Worm (Caenorhabditis elegans): Measurements from ENCODE around the gene hacd-1.

The hacd-1 gene

DNA sequence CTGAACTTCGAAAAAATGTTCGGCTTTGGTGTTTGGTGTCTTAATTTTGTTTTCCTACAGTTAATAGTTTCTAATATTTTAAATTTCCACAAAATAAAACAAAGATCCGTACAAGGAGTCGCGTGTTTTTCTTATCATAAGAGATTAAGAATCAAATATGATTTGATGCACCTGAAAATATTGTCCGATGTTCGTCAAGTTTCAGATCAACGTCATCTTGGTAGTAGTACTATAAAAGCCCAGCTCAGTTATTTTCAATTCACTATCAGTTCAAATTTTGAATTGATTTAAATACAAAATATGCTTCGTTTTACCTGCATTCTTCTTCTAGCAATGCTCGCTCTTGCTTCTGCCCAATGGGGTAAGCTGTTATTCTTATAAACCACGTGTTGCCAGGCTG is 15.1 kb upstream of the hacd-1 start, which contains the start of gene cnc-5:
Gene cnc-5 (plus strand): TSS at position 301 of the 400 bp plus-strand sequence.
- no peak for TF ChIP-seq egl-27 (tag; optimal IDR thresholded peaks at IDR 0.05)
- no peak for TF ChIP-seq nhr-12 (tag; optimal IDR thresholded peaks at IDR 0.05)
- no peak for TF ChIP-seq snpc-4 (tag; optimal IDR thresholded peaks at IDR 0.05)
- no peak for TF ChIP-seq elt-3 (tag; optimal IDR thresholded peaks at IDR 0.05)
- no peak for TF ChIP-seq nhr-6 (tag; optimal IDR thresholded peaks at IDR 0.05)

ce11 chrV:1447079-1447478 is 13.1 kb upstream of the hacd-1 start, which contains the start of gene cnc-4:
Gene cnc-4, plus strand, starts transcription at chrV:1447195.
- TF ChIP-seq sma-3 (GFP tag; optimal IDR thresholded peaks at IDR 0.05): peak; percentile 56
- TF ChIP-seq unc-39 (tag; optimal IDR thresholded peaks at IDR 0.05): no peak
- peak; percentile 79 for TF ChIP-seq ama-1 (optimal IDR thresholded peaks at IDR 0.05)

DNA sequence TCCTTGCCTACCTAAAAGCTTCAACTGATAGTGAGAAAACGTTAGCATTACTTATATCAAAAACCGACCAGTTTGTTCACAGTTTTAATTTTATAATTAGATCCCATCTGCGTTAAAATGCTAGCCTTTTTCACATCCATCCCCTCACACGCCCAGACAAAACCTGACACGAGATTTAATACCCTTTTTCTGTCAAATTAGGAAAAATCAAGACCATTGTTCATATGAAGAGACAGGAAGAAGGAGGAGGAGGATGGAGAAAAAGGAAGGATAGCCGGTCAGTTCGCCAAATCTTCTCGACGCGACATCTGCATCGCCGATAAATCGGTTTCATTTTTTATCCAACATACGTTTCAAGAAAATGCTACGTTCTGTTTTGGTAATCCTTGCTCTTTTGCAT is 12.4 kb upstream of the hacd-1 start, which contains the start of gene cnc-3:
Gene cnc-3 (plus strand): TSS at position 281 of the 400 bp plus-strand sequence.
- no peak for TF ChIP-seq ceh-82 (tag; optimal IDR thresholded peaks at IDR 0.05)
- TF ChIP-seq ama-1 (optimal IDR thresholded peaks at IDR 0.05): peak; percentile 50
- peak; percentile 34 for TF ChIP-seq nhr-21 (tag; optimal IDR thresholded peaks at IDR 0.05)
- TF ChIP-seq sma-3 (GFP tag; optimal IDR thresholded peaks at IDR 0.05): peak; percentile 68

DNA sequence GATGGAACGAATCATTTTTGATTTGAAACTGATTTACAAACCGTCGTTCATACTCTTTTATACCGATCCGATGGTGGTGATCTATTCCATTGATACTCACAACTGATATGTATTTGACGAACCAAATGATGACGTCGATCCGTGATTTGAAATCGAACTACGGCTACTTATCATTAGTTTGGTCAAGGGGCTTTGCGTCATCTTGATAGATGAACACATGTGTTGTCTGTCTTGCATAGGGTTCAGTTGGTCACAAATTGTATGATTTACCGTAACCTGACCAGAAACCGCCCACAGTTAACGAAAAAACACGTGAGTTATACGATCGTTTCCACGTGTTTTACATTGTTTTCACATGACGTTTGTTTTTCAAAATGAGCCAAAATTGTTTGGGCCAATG is 10.0 kb upstream of the hacd-1 start, which contains the start of gene cnc-2:
Gene cnc-2 (minus strand): TSS at position 24 of the 400 bp plus-strand sequence.
- TF ChIP-seq nhr-21 (tag; optimal IDR thresholded peaks at IDR 0.05) (peak; percentile 9), skn-1 (tag; optimal IDR thresholded peaks at IDR 0.05) (no peak), sma-3 (GFP tag; optimal IDR thresholded peaks at IDR 0.05) (peak; percentile 52)

DNA sequence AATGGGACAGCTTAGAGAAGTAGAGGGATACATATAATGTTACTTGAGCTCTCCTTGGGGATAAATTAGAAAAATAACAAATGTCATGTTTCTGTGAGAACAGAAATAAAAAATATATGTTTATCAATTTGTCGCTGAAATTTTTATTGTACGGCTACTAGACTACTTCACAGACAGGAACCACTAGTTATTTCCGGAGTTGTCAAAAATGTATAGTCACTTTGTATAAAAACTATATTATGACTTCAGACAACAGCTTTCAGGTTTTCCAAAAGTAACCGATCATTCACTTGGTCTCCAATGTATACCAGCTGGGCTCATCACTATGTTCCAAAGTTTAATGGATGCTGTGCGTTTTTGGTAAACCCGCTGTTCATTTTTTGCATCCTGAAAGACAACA is 8.8 kb upstream of the hacd-1 start, which contains the start of gene srj-23:
Gene srj-23 (plus strand): TSS at position 301 of the 400 bp plus-strand sequence.
- no peak for TF ChIP-seq nhr-12 (tag; optimal IDR thresholded peaks at IDR 0.05)
- TF ChIP-seq unc-62 (GFP tag; optimal IDR thresholded peaks at IDR 0.05): no peak
- TF ChIP-seq elt-1 (tag; optimal IDR thresholded peaks at IDR 0.05): no peak
- no peak for TF ChIP-seq ztf-4 (tag; optimal IDR thresholded peaks at IDR 0.05)
- no peak for TF ChIP-seq gmeb-1 (tag; optimal IDR thresholded peaks at IDR 0.05)
- TF ChIP-seq mbf-1 (tag; optimal IDR thresholded peaks at IDR 0.05): no peak
- TF ChIP-seq ama-1 (optimal IDR thresholded peaks at IDR 0.05): no peak
- TF ChIP-seq zag-1 (tag; optimal IDR thresholded peaks at IDR 0.05): no peak
- TF ChIP-seq F13H6.1 (tag; optimal IDR thresholded peaks at IDR 0.05): no peak
- TF ChIP-seq nhr-10 (tag; optimal IDR thresholded peaks at IDR 0.05): no peak
- TF ChIP-seq lin-13 (GFP tag; optimal IDR thresholded peaks at IDR 0.05): no peak
- no peak for TF ChIP-seq nhr-21 (tag; optimal IDR thresholded peaks at IDR 0.05)
- no peak for TF ChIP-seq elt-3 (tag; optimal IDR thresholded peaks at IDR 0.05)
- TF ChIP-seq nhr-129 (tag; optimal IDR thresholded peaks at IDR 0.05): no peak

ce11 chrV:1454762-1455161 is 5.4 kb upstream of the hacd-1 start, which contains the start of gene chil-14:
Gene chil-14, plus strand, starts transcription at chrV:1455062.
- no peak for TF ChIP-seq elt-1 (tag; optimal IDR thresholded peaks at IDR 0.05)
- TF ChIP-seq mbf-1 (tag; optimal IDR thresholded peaks at IDR 0.05): no peak
- no peak for TF ChIP-seq nhr-23 (tag; optimal IDR thresholded peaks at IDR 0.05)
- TF ChIP-seq ztf-11 (tag; optimal IDR thresholded peaks at IDR 0.05): no peak
- TF ChIP-seq lin-13 (GFP tag; optimal IDR thresholded peaks at IDR 0.05): no peak
- no peak for TF ChIP-seq zag-1 (tag; optimal IDR thresholded peaks at IDR 0.05)

- TF ChIP-seq gmeb-1 (tag; optimal IDR thresholded peaks at IDR 0.05) (no peak), unc-39 (tag; optimal IDR thresholded peaks at IDR 0.05) (no peak), nhr-77 (tag; optimal IDR thresholded peaks at IDR 0.05) (no peak), sma-9 (GFP tag; optimal IDR thresholded peaks at IDR 0.05) (no peak), sma-9 (tag; optimal IDR thresholded peaks at IDR 0.05) (no peak)
These were observed 4.9 kb upstream of the hacd-1 start for ce11 chrV:1455280-1455679.

DNA sequence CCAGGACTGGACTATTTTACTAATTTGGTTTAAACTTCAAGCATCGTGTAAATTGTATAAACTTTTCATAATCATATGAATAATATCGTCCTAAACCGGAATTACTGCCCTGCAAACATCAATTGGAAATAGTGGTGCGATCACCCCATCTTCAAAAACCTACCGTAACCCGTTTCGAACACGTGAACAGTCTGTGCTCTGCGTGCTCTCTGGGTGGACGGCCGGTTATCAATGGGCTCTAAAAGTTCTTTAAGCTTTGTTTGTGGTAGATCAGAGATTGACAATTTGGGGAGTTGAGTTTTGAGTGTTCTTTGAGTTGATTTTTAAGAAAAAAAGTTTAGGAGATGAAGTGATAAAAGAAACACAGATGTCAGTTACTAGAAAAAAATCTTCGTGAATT is 3.6 kb upstream of the hacd-1 start:
- TF ChIP-seq skn-1 (tag; optimal IDR thresholded peaks at IDR 0.05) (no peak), nhr-129 (tag; optimal IDR thresholded peaks at IDR 0.05) (no peak), lsy-2 (tag; optimal IDR thresholded peaks at IDR 0.05) (peak in 1 of 2 experiments; percentile 41), nhr-237 (tag; optimal IDR thresholded peaks at IDR 0.05) (no peak), sma-9 (GFP tag; optimal IDR thresholded peaks at IDR 0.05) (peak; percentile 45), sma-9 (tag; optimal IDR thresholded peaks at IDR 0.05) (no peak), unc-39 (tag; optimal IDR thresholded peaks at IDR 0.05) (no peak), nhr-77 (tag; optimal IDR thresholded peaks at IDR 0.05) (no peak)

All from whole organism, L2 larva.